Worm (Caenorhabditis elegans) whole organism, L2 larva: ENCODE measurements around the gene T21E8.4.

Experiments used
- alr-1 ChIP-seq: fragments of 150-350 bp; optimal IDR thresholded peaks from 2 replicates; lab custom pipeline; 2014; ENCODE audit warnings: missing biosample characterization, missing genetic modification characterization
- ama-1 ChIP-seq: fragments of 150-350 bp; optimal IDR thresholded peaks from 2 replicates; lab custom pipeline; 2018; ENCODE audit warnings: inconsistent platforms
- ceh-82 ChIP-seq: fragments of 150-350 bp; optimal IDR thresholded peaks from 2 replicates; lab custom pipeline; 2014; ENCODE audit warnings: missing biosample characterization, missing genetic modification characterization
- egl-27 ChIP-seq: sonication (generic microtip); optimal IDR thresholded peaks from 3 replicates; lab custom pipeline; 2017; ENCODE audit warnings: missing biosample characterization, missing genetic modification reagents, missing genetic modification characterization
- fos-1 ChIP-seq: fragments of 150-350 bp; optimal IDR thresholded peaks from 2 replicates; lab custom pipeline; 2014; ENCODE audit warnings: missing biosample characterization, missing genetic modification characterization
- mab-5 ChIP-seq: fragments of 150-350 bp; optimal IDR thresholded peaks from 2 replicates; lab custom pipeline; 2014; ENCODE audit warnings: missing biosample characterization, missing genetic modification characterization
- nhr-21 ChIP-seq: fragments of 150-350 bp; optimal IDR thresholded peaks from 2 replicates; lab custom pipeline; 2014; ENCODE audit warnings: missing biosample characterization, missing genetic modification characterization

DNA sequence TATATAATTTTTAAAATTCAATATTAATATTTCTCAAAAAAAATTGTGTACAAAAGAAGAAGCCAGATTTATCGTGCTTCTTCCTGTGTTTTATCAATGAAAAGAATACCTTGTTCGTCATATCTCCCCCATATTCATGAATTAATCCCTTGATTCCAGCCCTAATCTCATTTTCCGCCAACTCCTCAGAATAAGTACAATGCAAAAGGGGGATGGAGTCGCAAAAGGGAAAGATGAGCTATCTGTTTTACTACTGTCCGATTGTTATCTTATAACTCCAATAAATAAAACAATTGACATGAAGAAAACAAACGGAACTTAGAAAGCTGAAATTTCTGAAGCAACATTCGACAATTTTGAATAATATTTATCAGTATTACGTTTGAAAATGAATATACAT lies 43.0 kb upstream of the T21E8.4 start:
- TF ChIP-seq nhr-21 (no peak), egl-27 (tag; lab: Kevin White, UChicago) (no peak), ceh-82 (tag; lab: Kevin White, UChicago) (no peak), fos-1 (tag; lab: Kevin White, UChicago) (no peak), alr-1 (tag; lab: Kevin White, UChicago) (no peak), mab-5 (no peak), ama-1 (lab: Kevin White, UChicago) (no peak)
